Comparison of ENCODE assay signal across 1 fruit fly cellular context in genomic region chrX:8669434-8669833, dm6.
TF ChIP-seq lines count a peak whose summit lies in the region.

No protein-coding gene starts in this region.

TF ChIP-seq in whole organism, embryonic, 481 proteins besides CTCF, POLR2A, EP300 and RAD21 (continued from another document):
- peak; percentile 4; the same call in 1 of the 2 replicates for TF ChIP-seq H2.0 (GFP tag; IDR thresholded peaks at IDR 0.05; lab: Robert Waterston, UW)
- TF ChIP-seq CG8924 (tag; optimal IDR thresholded peaks at IDR 0.05; lab: Kevin White, UChicago) = no peak
- TF ChIP-seq NC2β (GFP tag; optimal IDR thresholded peaks at IDR 0.05; lab: Kevin White, UChicago) = no peak
- no peak for TF ChIP-seq CG11247 (GFP tag; IDR thresholded peaks at IDR 0.05; lab: Robert Waterston, UW)
- peak; percentile 39; the same call in 1 of the 2 replicates for TF ChIP-seq crol (GFP tag; IDR thresholded peaks at IDR 0.05; lab: Robert Waterston, UW)
- TF ChIP-seq chm (GFP tag; IDR thresholded peaks at IDR 0.05; lab: Robert Waterston, UW) = peak; percentile 57; the same call in 1 of the 2 replicates
- TF ChIP-seq Hr3 (GFP tag; optimal IDR thresholded peaks at IDR 0.05; lab: Kevin White, UChicago) = no peak
- no peak for TF ChIP-seq CG4707 (GFP tag; optimal IDR thresholded peaks at IDR 0.05; lab: Kevin White, UChicago)
- peak; percentile 27 for TF ChIP-seq CG18262 (tag; optimal IDR thresholded peaks at IDR 0.05; lab: Kevin White, UChicago)
- no peak for TF ChIP-seq MTF-1 (GFP tag; optimal IDR thresholded peaks at IDR 0.05; lab: Kevin White, UChicago; ENCODE audit: borderline replicate concordance)
- TF ChIP-seq CG9609 (GFP tag; optimal IDR thresholded peaks at IDR 0.05; lab: Kevin White, UChicago) = no peak
- TF ChIP-seq kah (GFP tag; optimal IDR thresholded peaks at IDR 0.05; lab: Kevin White, UChicago) = no peak
- no peak for TF ChIP-seq bigmax (GFP tag; optimal IDR thresholded peaks at IDR 0.05; lab: Kevin White, UChicago)
- TF ChIP-seq disco-r (GFP tag; optimal IDR thresholded peaks at IDR 0.05; lab: Kevin White, UChicago) = no peak
- no peak for TF ChIP-seq sqz (GFP tag; optimal IDR thresholded peaks at IDR 0.05; lab: Kevin White, UChicago)
- TF ChIP-seq salm (tag; optimal IDR thresholded peaks at IDR 0.05; lab: Kevin White, UChicago) = no peak
- TF ChIP-seq CG31224 (GFP tag; IDR thresholded peaks at IDR 0.05; lab: Robert Waterston, UW) = no peak
- TF ChIP-seq ci (GFP tag; IDR thresholded peaks at IDR 0.05; lab: Robert Waterston, UW) = peak; percentile 60; the same call in 1 of the 3 replicates
- no peak for TF ChIP-seq sc (optimal IDR thresholded peaks at IDR 0.05; lab: Kevin White, UChicago)
- no peak for TF ChIP-seq sc (GFP tag; optimal IDR thresholded peaks at IDR 0.05; lab: Kevin White, UChicago)
- TF ChIP-seq lola (GFP tag; optimal IDR thresholded peaks at IDR 0.05; lab: Kevin White, UChicago) = peak in 1 of 3 experiments; percentile 44
- 0 out of 3 replicates have a peak, but pooled peaks have one; percentile 46 for TF ChIP-seq ken (GFP tag; IDR thresholded peaks at IDR 0.05; lab: Robert Waterston, UW)
- no peak for TF ChIP-seq Doc2 (GFP tag; IDR thresholded peaks at IDR 0.05; lab: Robert Waterston, UW)
- peak in 1 of 2 experiments; percentile 56 for TF ChIP-seq bsh (GFP tag; optimal IDR thresholded peaks at IDR 0.05; lab: Kevin White, UChicago)
- peak; percentile 14; the same call in 1 of the 2 replicates for TF ChIP-seq sens-2 (GFP tag; IDR thresholded peaks at IDR 0.05; lab: Robert Waterston, UW)
- TF ChIP-seq prd (optimal IDR thresholded peaks at IDR 0.05; lab: Kevin White, UChicago) = no peak
- peak; percentile 42; the same call in 1 of the 3 replicates for TF ChIP-seq prd (GFP tag; IDR thresholded peaks at IDR 0.05; lab: Robert Waterston, UW)
- no peak for TF ChIP-seq HmgZ (tag; optimal IDR thresholded peaks at IDR 0.05; lab: Kevin White, UChicago)
- TF ChIP-seq z (GFP tag; IDR thresholded peaks at IDR 0.05; lab: Robert Waterston, UW) = no peak
- TF ChIP-seq ara (GFP tag; IDR thresholded peaks at IDR 0.05; lab: Robert Waterston, UW) = peak; percentile 54; the same call in 1 of the 2 replicates
- no peak for TF ChIP-seq CG3281 (GFP tag; optimal IDR thresholded peaks at IDR 0.05; lab: Kevin White, UChicago)
- TF ChIP-seq Bgb (GFP tag; IDR thresholded peaks at IDR 0.05; lab: Robert Waterston, UW; ENCODE audit: partially characterized antibody) = no peak
- no peak for TF ChIP-seq slbo (GFP tag; IDR thresholded peaks at IDR 0.05; lab: Robert Waterston, UW)
- peak; percentile 25 for TF ChIP-seq nmo (GFP tag; optimal IDR thresholded peaks at IDR 0.05; lab: Kevin White, UChicago)
- no peak for TF ChIP-seq ind (GFP tag; optimal IDR thresholded peaks at IDR 0.05; lab: Kevin White, UChicago)
- peak; percentile 44 for TF ChIP-seq sisA (GFP tag; IDR thresholded peaks at IDR 0.05; lab: Robert Waterston, UW)
- no peak for TF ChIP-seq CG9437 (GFP tag; optimal IDR thresholded peaks at IDR 0.05; lab: Kevin White, UChicago)
- no peak for TF ChIP-seq CG13123 (GFP tag; optimal IDR thresholded peaks at IDR 0.05; lab: Kevin White, UChicago)
- no peak for TF ChIP-seq CG30020 (tag; optimal IDR thresholded peaks at IDR 0.05; lab: Kevin White, UChicago)
- no peak for TF ChIP-seq CG34224 (GFP tag; IDR thresholded peaks at IDR 0.05; lab: Robert Waterston, UW; ENCODE audit: partially characterized antibody)
- TF ChIP-seq her (GFP tag; optimal IDR thresholded peaks at IDR 0.05; lab: Kevin White, UChicago) = no peak
- TF ChIP-seq tin (GFP tag; optimal IDR thresholded peaks at IDR 0.05; lab: Kevin White, UChicago) = no peak
- no peak for TF ChIP-seq Hmr (GFP tag; optimal IDR thresholded peaks at IDR 0.05; lab: Kevin White, UChicago)
- no peak for TF ChIP-seq vnd (GFP tag; IDR thresholded peaks at IDR 0.05; lab: Robert Waterston, UW; ENCODE audit: partially characterized antibody)
- TF ChIP-seq run (tag; optimal IDR thresholded peaks at IDR 0.05; lab: Kevin White, UChicago) = no peak
- peak; percentile 60; the same call in 1 of the 2 replicates for TF ChIP-seq ranshi (GFP tag; IDR thresholded peaks at IDR 0.05; lab: Robert Waterston, UW)
- no peak for TF ChIP-seq zf30C (GFP tag; optimal IDR thresholded peaks at IDR 0.05; lab: Kevin White, UChicago)
- TF ChIP-seq CG10147 (GFP tag; optimal IDR thresholded peaks at IDR 0.05; lab: Kevin White, UChicago) = no peak
- 0 out of 2 replicates have a peak, but pooled peaks have one; percentile 16 for TF ChIP-seq CG31441 (GFP tag; IDR thresholded peaks at IDR 0.05; lab: Robert Waterston, UW)
- TF ChIP-seq Drgx (GFP tag; IDR thresholded peaks at IDR 0.05; lab: Robert Waterston, UW) = no peak
- no peak for TF ChIP-seq Fer2 (tag; optimal IDR thresholded peaks at IDR 0.05; lab: Kevin White, UChicago)
- TF ChIP-seq CG5953 (GFP tag; IDR thresholded peaks at IDR 0.05; lab: Robert Waterston, UW) = no peak
- TF ChIP-seq HLH3B (GFP tag; IDR thresholded peaks at IDR 0.05; lab: Robert Waterston, UW) = no peak
- 0 out of 2 replicates have a peak, but pooled peaks have one; percentile 30 for TF ChIP-seq Awh (GFP tag; IDR thresholded peaks at IDR 0.05; lab: Robert Waterston, UW)
- TF ChIP-seq CG2678 (tag; optimal IDR thresholded peaks at IDR 0.05; lab: Kevin White, UChicago) = no peak
- no peak for TF ChIP-seq CG3407 (GFP tag; optimal IDR thresholded peaks at IDR 0.05; lab: Kevin White, UChicago)
- peak; percentile 22; the same call in 1 of the 3 replicates for TF ChIP-seq Optix (GFP tag; IDR thresholded peaks at IDR 0.05; lab: Robert Waterston, UW)
- no peak for TF ChIP-seq CG34376 (GFP tag; optimal IDR thresholded peaks at IDR 0.05; lab: Kevin White, UChicago)
- no peak for TF ChIP-seq grau (tag; optimal IDR thresholded peaks at IDR 0.05; lab: Kevin White, UChicago)
- TF ChIP-seq croc (GFP tag; conservative IDR thresholded peaks at IDR 0.05; lab: Robert Waterston, UW) = no peak; the same call in 2 of the 3 replicates
- TF ChIP-seq CG2202 (tag; optimal IDR thresholded peaks at IDR 0.05; lab: Kevin White, UChicago) = no peak
- TF ChIP-seq Camta (GFP tag; optimal IDR thresholded peaks at IDR 0.05; lab: Kevin White, UChicago) = no peak
- TF ChIP-seq CG7839 (tag; optimal IDR thresholded peaks at IDR 0.05; lab: Kevin White, UChicago) = no peak
- TF ChIP-seq CG2116 (GFP tag; optimal IDR thresholded peaks at IDR 0.05; lab: Kevin White, UChicago) = no peak
- no peak for TF ChIP-seq Vsx1 (GFP tag; optimal IDR thresholded peaks at IDR 0.05; lab: Kevin White, UChicago)
- no peak for TF ChIP-seq CG6791 (GFP tag; IDR thresholded peaks at IDR 0.05; lab: Robert Waterston, UW; ENCODE audit: partially characterized antibody)
- peak; percentile 56 for TF ChIP-seq dmrt11E (tag; optimal IDR thresholded peaks at IDR 0.05; lab: Kevin White, UChicago)
- no peak for TF ChIP-seq Dll (GFP tag; IDR thresholded peaks at IDR 0.05; lab: Robert Waterston, UW; ENCODE audit: partially characterized antibody)
- peak; percentile 25 for TF ChIP-seq CG2712 (tag; optimal IDR thresholded peaks at IDR 0.05; lab: Kevin White, UChicago)
- TF ChIP-seq danr (GFP tag; IDR thresholded peaks at IDR 0.05; lab: Robert Waterston, UW) = no peak
- no peak for TF ChIP-seq CG6683 (GFP tag; optimal IDR thresholded peaks at IDR 0.05; lab: Kevin White, UChicago)
- TF ChIP-seq lab (GFP tag; optimal IDR thresholded peaks at IDR 0.05; lab: Kevin White, UChicago) = no peak
- no peak for TF ChIP-seq CG10321 (GFP tag; IDR thresholded peaks at IDR 0.05; lab: Robert Waterston, UW)
- peak; percentile 20 for TF ChIP-seq fd96Cb (tag; optimal IDR thresholded peaks at IDR 0.05; lab: Kevin White, UChicago)
- TF ChIP-seq fd102C (GFP tag; optimal IDR thresholded peaks at IDR 0.05; lab: Kevin White, UChicago) = no peak
- no peak for TF ChIP-seq CG15696 (tag; optimal IDR thresholded peaks at IDR 0.05; lab: Kevin White, UChicago)
- TF ChIP-seq Nf-YB (GFP tag; optimal IDR thresholded peaks at IDR 0.05; lab: Kevin White, UChicago) = no peak
- no peak for TF ChIP-seq D (optimal IDR thresholded peaks at IDR 0.05; lab: Kevin White, UChicago)
- no peak for TF ChIP-seq D (GFP tag; optimal IDR thresholded peaks at IDR 0.05; lab: Kevin White, UChicago)
- TF ChIP-seq phol (tag; optimal IDR thresholded peaks at IDR 0.05; lab: Kevin White, UChicago) = peak; percentile 31
- no peak for TF ChIP-seq Doc3 (GFP tag; IDR thresholded peaks at IDR 0.05; lab: Robert Waterston, UW; ENCODE audit: partially characterized antibody)
- no peak for TF ChIP-seq Hmx (GFP tag; optimal IDR thresholded peaks at IDR 0.05; lab: Kevin White, UChicago)
- TF ChIP-seq CG10979 (tag; optimal IDR thresholded peaks at IDR 0.05; lab: Kevin White, UChicago) = peak; percentile 50
- no peak for TF ChIP-seq Atf6 (GFP tag; IDR thresholded peaks at IDR 0.05; lab: Robert Waterston, UW)
- TF ChIP-seq vfl (GFP tag; optimal IDR thresholded peaks at IDR 0.05; lab: Kevin White, UChicago) = no peak
- peak; percentile 32; the same call in 2 of the 3 replicates for TF ChIP-seq row (GFP tag; IDR thresholded peaks at IDR 0.05; lab: Robert Waterston, UW)
- no peak for TF ChIP-seq tx (GFP tag; optimal IDR thresholded peaks at IDR 0.05; lab: Kevin White, UChicago)
- no peak for TF ChIP-seq CG18599 (GFP tag; optimal IDR thresholded peaks at IDR 0.05; lab: Kevin White, UChicago)
- TF ChIP-seq unc-4 (GFP tag; IDR thresholded peaks at IDR 0.05; lab: Robert Waterston, UW; ENCODE audit: partially characterized antibody) = no peak
- TF ChIP-seq CG12104 (GFP tag; optimal IDR thresholded peaks at IDR 0.05; lab: Kevin White, UChicago) = no peak
- no peak for TF ChIP-seq so (GFP tag; IDR thresholded peaks at IDR 0.05; lab: Robert Waterston, UW)
- TF ChIP-seq NfI (GFP tag; optimal IDR thresholded peaks at IDR 0.05; lab: Kevin White, UChicago) = no peak
- TF ChIP-seq ERR (GFP tag; optimal IDR thresholded peaks at IDR 0.05; lab: Kevin White, UChicago) = no peak
- TF ChIP-seq Ssrp (tag; optimal IDR thresholded peaks at IDR 0.05; lab: Kevin White, UChicago) = peak; percentile 6
- no peak for TF ChIP-seq ttk (GFP tag; IDR thresholded peaks at IDR 0.05; lab: Robert Waterston, UW)
- TF ChIP-seq CG3847 (GFP tag; IDR thresholded peaks at IDR 0.05; lab: Robert Waterston, UW) = no peak
- no peak for TF ChIP-seq fd64A (GFP tag; optimal IDR thresholded peaks at IDR 0.05; lab: Kevin White, UChicago)
- TF ChIP-seq CG8478 (optimal IDR thresholded peaks at IDR 0.05; lab: Kevin White, UChicago) = no peak
- no peak for TF ChIP-seq HLH54F (GFP tag; optimal IDR thresholded peaks at IDR 0.05; lab: Kevin White, UChicago)
- no peak for TF ChIP-seq CG3726 (GFP tag; IDR thresholded peaks at IDR 0.05; lab: Robert Waterston, UW)
- TF ChIP-seq Asciz (GFP tag; optimal IDR thresholded peaks at IDR 0.05; lab: Kevin White, UChicago) = no peak
- no peak for TF ChIP-seq CG18764 (GFP tag; optimal IDR thresholded peaks at IDR 0.05; lab: Kevin White, UChicago)
- TF ChIP-seq rib (GFP tag; IDR thresholded peaks at IDR 0.05; lab: Robert Waterston, UW) = no peak
- TF ChIP-seq corto (GFP tag; optimal IDR thresholded peaks at IDR 0.05; lab: Kevin White, UChicago) = no peak
- no peak for TF ChIP-seq CG12071 (GFP tag; optimal IDR thresholded peaks at IDR 0.05; lab: Kevin White, UChicago)
- no peak for TF ChIP-seq Mes4 (GFP tag; optimal IDR thresholded peaks at IDR 0.05; lab: Kevin White, UChicago)
- TF ChIP-seq yki (optimal IDR thresholded peaks at IDR 0.05; lab: Kevin White, UChicago) = no peak
